Worm (Caenorhabditis elegans): ENCODE data around the gene lips-3.

ce11 chrIII:4612334-4612953, 3.9 kb upstream of the lips-3 start, which contains the start of gene sel-2:
- TF ChIP-seq nhr-11 (tag; optimal IDR thresholded peaks at IDR 0.05) (no peak), pqm-1 (tag; optimal IDR thresholded peaks at IDR 0.05) (no peak), nhr-111 (GFP tag; optimal IDR thresholded peaks at IDR 0.05) (no peak), jun-1 (tag; optimal IDR thresholded peaks at IDR 0.05) (no peak), madf-5 (GFP tag; IDR thresholded peaks at IDR 0.05) (no peak), R02D3.7 (tag; optimal IDR thresholded peaks at IDR 0.05) (no peak), fos-1 (tag; optimal IDR thresholded peaks at IDR 0.05) (no peak), mdl-1 (tag; optimal IDR thresholded peaks at IDR 0.05) (no peak), nhr-25 (tag; optimal IDR thresholded peaks at IDR 0.05; ENCODE audit: borderline replicate concordance, insufficient read depth) (no peak), ztf-11 (tag; optimal IDR thresholded peaks at IDR 0.05) (no peak), ces-1 (GFP tag; optimal IDR thresholded peaks at IDR 0.05) (no peak), nhr-237 (tag; optimal IDR thresholded peaks at IDR 0.05) (no peak), lin-29 (GFP tag; IDR thresholded peaks at IDR 0.05) (no peak), F10B5.3 (tag; optimal IDR thresholded peaks at IDR 0.05) (no peak)

Data from whole organism, L4 larva.